Worm (Caenorhabditis elegans) whole organism, mixed stage, embryonic: Measurements from ENCODE around the gene fcd-2.
"Not testable (repeated sequence)": the region's sequence is repeated elsewhere in the genome, so short reads cannot be mapped to it uniquely, and the experiment has no call there.

Source experiments
- M03D4.4 ChIP-seq: sonication (generic microtip); optimal IDR thresholded peaks from 2 replicates; lab custom pipeline; 2017; ENCODE audit warnings: mild to moderate bottlenecking, missing genetic modification characterization, missing compliant biosample characterization
- bed-3 ChIP-seq: fragments of 200-800 bp; sonication (Bioruptor generic); optimal IDR thresholded peaks from 3 replicates; lab custom pipeline; 2018; ENCODE audit warnings: mild to moderate bottlenecking, missing genetic modification characterization, moderate library complexity, missing compliant biosample characterization
- blmp-1 ChIP-seq: fragments of 150-350 bp; optimal IDR thresholded peaks from 2 replicates; lab custom pipeline; 2014; ENCODE audit warnings: missing biosample characterization, missing genetic modification characterization
- ceh-39 ChIP-seq: fragments of 150-350 bp; optimal IDR thresholded peaks from 2 replicates; lab custom pipeline; 2014; ENCODE audit warnings: missing biosample characterization, missing genetic modification characterization
- ceh-83 ChIP-seq: fragments of 200-800 bp; sonication (Bioruptor generic); optimal IDR thresholded peaks from 2 replicates; lab custom pipeline; 2018; ENCODE audit warnings: mild to moderate bottlenecking, missing genetic modification characterization, missing compliant biosample characterization
- ces-1 ChIP-seq: fragments of 150-350 bp; optimal IDR thresholded peaks from 2 replicates; lab custom pipeline; 2014; ENCODE audit warnings: missing biosample characterization, missing genetic modification reagents, missing genetic modification characterization
- cnd-1 ChIP-seq: fragments of 200-800 bp; sonication (Bioruptor generic); optimal IDR thresholded peaks from 2 replicates; lab custom pipeline; 2018; ENCODE audit warnings: mild to moderate bottlenecking, missing genetic modification characterization, missing compliant biosample characterization
- elt-1 ChIP-seq: sonication (generic microtip); optimal IDR thresholded peaks from 2 replicates; lab custom pipeline; 2017; ENCODE audit warnings: missing genetic modification characterization, mild to moderate bottlenecking, missing compliant biosample characterization, antibody characterized with exemption, moderate library complexity, borderline replicate concordance; ENCODE audit not compliant: insufficient read depth
- elt-3 ChIP-seq: fragments of 150-350 bp; optimal IDR thresholded peaks from 2 replicates; lab custom pipeline; 2014; ENCODE audit warnings: missing biosample characterization, missing genetic modification characterization
- flh-1 ChIP-seq: fragments of 200-800 bp; sonication (Bioruptor generic); optimal IDR thresholded peaks from 2 replicates; lab custom pipeline; 2018; ENCODE audit warnings: mild to moderate bottlenecking, missing genetic modification characterization, moderate library complexity, missing compliant biosample characterization
- ham-2 ChIP-seq: fragments of 200-800 bp; sonication (Bioruptor generic); optimal IDR thresholded peaks from 2 replicates; lab custom pipeline; 2018; ENCODE audit warnings: mild to moderate bottlenecking, missing genetic modification characterization, missing compliant biosample characterization
- hlh-1 ChIP-seq: fragments of 150-350 bp; optimal IDR thresholded peaks from 2 replicates; lab custom pipeline; 2014; ENCODE audit warnings: missing biosample characterization, missing genetic modification reagents, missing genetic modification characterization
- lin-32 ChIP-seq: fragments of 200-800 bp; sonication (Bioruptor generic); optimal IDR thresholded peaks from 2 replicates; lab custom pipeline; 2018; ENCODE audit warnings: mild to moderate bottlenecking, missing genetic modification characterization, missing compliant biosample characterization
- lsy-2 ChIP-seq: fragments of 150-350 bp; optimal IDR thresholded peaks from 2 replicates; lab custom pipeline; 2014; ENCODE audit warnings: missing biosample characterization, missing genetic modification characterization
- mab-5 ChIP-seq: fragments of 150-350 bp; optimal IDR thresholded peaks from 2 replicates; lab custom pipeline; 2014; ENCODE audit warnings: missing biosample characterization, missing genetic modification characterization
- mep-1 ChIP-seq: fragments of 150-350 bp; optimal IDR thresholded peaks from 2 replicates; lab custom pipeline; 2017; ENCODE audit warnings: missing biosample characterization, missing genetic modification reagents, missing genetic modification characterization, inconsistent platforms
- mls-2 ChIP-seq: sonication (generic microtip); optimal IDR thresholded peaks from 2 replicates; lab custom pipeline; 2016; ENCODE audit warnings: mild to moderate bottlenecking, missing genetic modification characterization, moderate library complexity, missing compliant biosample characterization
- nhr-2 ChIP-seq: fragments of 150-350 bp; optimal IDR thresholded peaks from 2 replicates; lab custom pipeline; 2014; ENCODE audit warnings: missing biosample characterization, missing genetic modification characterization
- nhr-237 ChIP-seq: fragments of 150-350 bp; optimal IDR thresholded peaks from 2 replicates; lab custom pipeline; 2014; ENCODE audit warnings: missing biosample characterization, missing genetic modification characterization
- nhr-28 ChIP-seq: fragments of 150-350 bp; optimal IDR thresholded peaks from 2 replicates; lab custom pipeline; 2014; ENCODE audit warnings: missing biosample characterization, missing genetic modification characterization
- nhr-76 ChIP-seq: sonication (generic microtip); optimal IDR thresholded peaks from 2 replicates; lab custom pipeline; 2017; ENCODE audit warnings: missing biosample characterization, missing genetic modification characterization
- pha-4 ChIP-seq: fragments of 150-350 bp; optimal IDR thresholded peaks from 2 replicates; lab custom pipeline; 2018; ENCODE audit warnings: missing biosample characterization, missing genetic modification reagents, missing genetic modification characterization
- sem-2 ChIP-seq: fragments of 200-800 bp; sonication (Bioruptor generic); optimal IDR thresholded peaks from 2 replicates; lab custom pipeline; 2018; ENCODE audit warnings: mild to moderate bottlenecking, missing genetic modification characterization, missing compliant biosample characterization
- snpc-4 ChIP-seq: fragments of 150-350 bp; optimal IDR thresholded peaks from 2 replicates; lab custom pipeline; 2014; ENCODE audit warnings: missing biosample characterization, missing genetic modification characterization
- sptf-1 ChIP-seq: sonication (generic microtip); optimal IDR thresholded peaks from 2 replicates; lab custom pipeline; 2017; ENCODE audit warnings: mild to moderate bottlenecking, missing genetic modification characterization, moderate library complexity, missing compliant biosample characterization
- unc-120 ChIP-seq: sonication (generic microtip); optimal IDR thresholded peaks from 2 replicates; lab custom pipeline; 2017; ENCODE audit warnings: missing genetic modification characterization, missing compliant biosample characterization; ENCODE audit not compliant: poor library complexity, severe bottlenecking
- unc-39 ChIP-seq: fragments of 150-350 bp; optimal IDR thresholded peaks from 2 replicates; lab custom pipeline; 2014; ENCODE audit warnings: missing biosample characterization, missing genetic modification characterization
- unc-62 ChIP-seq: fragments of 150-350 bp; optimal IDR thresholded peaks from 2 replicates; lab custom pipeline; 2014; ENCODE audit warnings: missing biosample characterization, missing genetic modification reagents, missing genetic modification characterization
- zip-8 ChIP-seq: fragments of 150-350 bp; optimal IDR thresholded peaks from 2 replicates; lab custom pipeline; 2014; ENCODE audit warnings: missing biosample characterization, missing genetic modification characterization
- ztf-11 ChIP-seq: fragments of 150-350 bp; optimal IDR thresholded peaks from 2 replicates; lab custom pipeline; 2014; ENCODE audit warnings: missing biosample characterization, missing genetic modification characterization

The fcd-2 gene

DNA sequence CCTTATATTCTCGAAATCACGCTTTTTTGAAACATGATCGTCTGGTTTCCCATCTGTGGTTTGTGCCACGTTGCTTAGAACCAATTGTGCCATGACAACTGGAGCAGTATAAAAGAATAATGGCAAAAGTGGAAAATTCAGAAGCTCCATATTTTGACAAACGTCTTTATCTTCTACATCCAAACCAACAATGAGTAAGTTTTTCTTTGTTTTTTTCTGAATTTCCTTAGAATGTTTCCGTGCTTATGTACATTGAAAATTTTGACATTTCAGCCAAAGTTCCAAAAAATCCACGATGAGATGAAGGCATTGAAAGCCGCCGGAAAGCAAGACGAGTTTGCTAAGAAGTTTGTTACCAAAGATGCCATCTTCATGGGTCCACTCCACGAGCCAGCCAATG, 19.0 kb upstream of the fcd-2 start, which contains the start of gene Y41E3.6:
Gene Y41E3.6 (plus strand): TSS at position 301 of the 400 bp plus-strand sequence.
- not testable (repeated sequence) for TF ChIP-seq sem-2 (GFP tag; lab: Kevin White, UChicago); blmp-1 (tag; lab: Kevin White, UChicago); unc-120 (tag; lab: Kevin White, UChicago)

DNA sequence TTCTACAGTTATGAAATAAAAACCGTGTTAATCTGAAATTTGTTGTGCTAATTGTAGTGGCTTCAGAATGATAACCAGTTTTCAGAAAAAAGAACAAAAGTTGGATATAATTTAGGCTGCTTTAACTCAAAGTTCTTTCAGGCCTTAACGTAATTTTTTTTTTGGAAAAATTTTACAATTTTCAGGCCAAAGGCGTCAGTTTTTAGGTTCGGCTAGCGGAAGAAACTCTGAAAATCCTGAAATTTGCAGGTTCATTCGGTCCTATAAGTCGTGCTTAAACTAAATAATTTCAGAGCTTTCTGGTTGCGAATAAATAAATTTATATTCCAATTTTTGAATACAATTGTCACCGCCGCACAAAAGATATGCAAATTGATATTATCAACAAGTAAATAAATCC, 17.3 kb upstream of the fcd-2 start:
- no peak for TF ChIP-seq nhr-2 (tag; lab: Kevin White, UChicago)
- no peak for TF ChIP-seq nhr-237
- TF ChIP-seq sptf-1 (tag; lab: Kevin White, UChicago) = no peak
- TF ChIP-seq ham-2 = no peak
- no peak for TF ChIP-seq ces-1 (GFP tag; lab: Kevin White, UChicago)
- no peak for TF ChIP-seq elt-3
- no peak for TF ChIP-seq snpc-4
- no peak for TF ChIP-seq lsy-2 (tag; lab: Kevin White, UChicago)
- no peak for TF ChIP-seq lin-32 (GFP tag; lab: Kevin White, UChicago)
- no peak for TF ChIP-seq mab-5 (tag; lab: Kevin White, UChicago)
- no peak for TF ChIP-seq nhr-76
- no peak for TF ChIP-seq ceh-83 (GFP tag; lab: Kevin White, UChicago)
- no peak for TF ChIP-seq pha-4 (tag; lab: Kevin White, UChicago)
- no peak for TF ChIP-seq nhr-28 (tag; lab: Kevin White, UChicago)
- TF ChIP-seq unc-62 (GFP tag; lab: Kevin White, UChicago) = no peak

DNA sequence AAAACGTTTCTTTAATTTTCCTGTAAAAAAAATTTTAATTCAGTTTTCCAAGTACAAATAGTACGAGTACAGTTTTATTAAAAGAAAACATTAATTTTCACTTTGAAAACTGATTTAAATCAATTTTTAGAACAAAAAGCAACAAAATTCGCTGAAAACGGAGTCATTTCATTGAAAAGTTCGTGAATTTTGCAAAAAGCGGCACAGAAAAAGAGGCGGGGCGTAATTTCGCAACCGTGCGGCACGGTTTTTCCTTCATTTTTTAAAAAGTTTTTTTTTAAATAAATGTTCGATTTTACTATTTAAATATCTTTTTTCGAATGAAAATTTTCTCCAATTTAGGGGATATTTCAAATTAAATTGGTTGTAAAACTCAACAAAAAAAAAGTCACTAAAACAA, 14.3 kb upstream of the fcd-2 start:
- TF ChIP-seq mep-1 (tag; lab: Kevin White, UChicago) = no peak
- no peak for TF ChIP-seq nhr-2 (tag; lab: Kevin White, UChicago)
- no peak for TF ChIP-seq snpc-4
- TF ChIP-seq nhr-76 = no peak
- no peak for TF ChIP-seq mab-5 (tag; lab: Kevin White, UChicago)
- no peak for TF ChIP-seq elt-1 (tag; lab: Kevin White, UChicago)
- no peak for TF ChIP-seq cnd-1 (tag; lab: Kevin White, UChicago)
- TF ChIP-seq ztf-11 (tag; lab: Kevin White, UChicago) = no peak
- TF ChIP-seq zip-8 (tag; lab: Kevin White, UChicago) = no peak
- no peak for TF ChIP-seq unc-62 (GFP tag; lab: Kevin White, UChicago)
- no peak for TF ChIP-seq blmp-1 (tag; lab: Kevin White, UChicago)
- TF ChIP-seq lsy-2 (tag; lab: Kevin White, UChicago) = no peak
- no peak for TF ChIP-seq nhr-28 (tag; lab: Kevin White, UChicago)
- no peak for TF ChIP-seq ceh-39 (tag; lab: Kevin White, UChicago)

DNA sequence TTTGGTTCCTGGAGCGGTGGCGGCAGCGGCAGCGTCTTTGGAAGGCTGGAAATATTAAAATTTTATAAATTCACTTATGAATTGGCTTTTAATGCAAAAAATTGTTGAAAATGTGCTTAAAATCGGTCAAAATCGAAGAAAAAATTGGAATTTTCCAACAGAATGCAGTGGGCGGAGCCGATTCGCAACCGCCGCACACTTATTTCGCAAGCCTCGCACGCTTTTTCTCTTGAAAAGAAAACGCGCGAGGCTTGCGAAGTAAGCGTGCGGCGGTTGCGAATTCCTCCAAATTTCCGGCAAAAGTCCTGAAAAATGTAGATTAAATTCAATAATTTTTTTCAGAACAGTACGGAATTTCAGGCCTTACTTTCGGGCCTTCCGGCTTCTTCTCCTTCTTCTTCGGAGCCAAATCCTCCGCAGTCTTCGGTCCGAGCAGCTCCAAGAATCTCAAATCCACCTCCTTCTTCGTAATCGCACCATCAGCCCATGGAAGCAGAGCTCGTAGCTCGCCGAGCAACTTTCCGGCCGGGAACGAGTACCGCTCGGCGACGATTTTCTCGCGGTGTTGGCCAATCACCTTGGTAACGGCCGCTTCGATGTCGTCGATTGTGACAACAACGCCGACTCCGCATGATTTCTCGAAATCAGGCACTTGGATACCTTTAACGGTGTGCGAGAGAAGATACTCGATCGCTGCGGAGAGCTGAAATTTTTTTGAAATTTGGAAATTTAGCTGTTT, 13.2 kb upstream of the fcd-2 start:
- no peak for TF ChIP-seq nhr-237
- no peak for TF ChIP-seq unc-120 (tag; lab: Kevin White, UChicago)
- no peak for TF ChIP-seq bed-3 (GFP tag; lab: Kevin White, UChicago)

DNA sequence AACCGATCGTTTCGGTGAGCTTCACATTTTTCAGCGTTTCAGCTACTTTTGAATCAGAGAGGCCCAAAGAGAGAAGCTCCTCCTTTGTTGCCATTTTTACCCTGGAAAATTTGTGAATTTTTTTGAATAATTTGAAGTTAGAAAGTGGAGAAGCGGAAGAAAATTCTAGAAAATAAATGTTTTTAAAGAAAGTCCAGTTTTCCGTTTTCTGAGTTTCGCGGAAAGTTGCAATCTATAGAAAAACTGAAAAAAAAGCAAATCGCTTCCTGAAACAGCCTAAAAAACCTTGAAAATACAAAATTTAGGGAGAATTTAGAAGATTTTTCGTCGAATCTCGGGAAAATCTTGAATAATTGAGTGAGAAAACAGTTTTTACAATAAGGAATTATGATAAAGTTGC, 12.4 kb upstream of the fcd-2 start, which contains the start of gene qars-1:
Gene qars-1 (minus strand): TSS at position 101 of the 400 bp plus-strand sequence.
- no peak for TF ChIP-seq lin-32 (GFP tag; lab: Kevin White, UChicago)
- TF ChIP-seq sptf-1 (tag; lab: Kevin White, UChicago) = no peak
- TF ChIP-seq bed-3 (GFP tag; lab: Kevin White, UChicago) = no peak
- no peak for TF ChIP-seq snpc-4
- no peak for TF ChIP-seq M03D4.4 (tag; lab: Kevin White, UChicago)
- TF ChIP-seq ceh-83 (GFP tag; lab: Kevin White, UChicago) = no peak
- TF ChIP-seq cnd-1 (tag; lab: Kevin White, UChicago) = no peak
- TF ChIP-seq unc-120 (tag; lab: Kevin White, UChicago) = no peak
- no peak for TF ChIP-seq ham-2
- TF ChIP-seq hlh-1 (tag; lab: Kevin White, UChicago) = no peak
- TF ChIP-seq mab-5 (tag; lab: Kevin White, UChicago) = no peak
- no peak for TF ChIP-seq blmp-1 (tag; lab: Kevin White, UChicago)
- no peak for TF ChIP-seq flh-1 (GFP tag; lab: Kevin White, UChicago)
- no peak for TF ChIP-seq mls-2 (tag; lab: Kevin White, UChicago)
- TF ChIP-seq unc-39 = no peak
- no peak for TF ChIP-seq zip-8 (tag; lab: Kevin White, UChicago)
- no peak for TF ChIP-seq lsy-2 (tag; lab: Kevin White, UChicago)
